Worm (Caenorhabditis elegans): Measurements from ENCODE around the gene sss-1.

Gene sss-1

DNA sequence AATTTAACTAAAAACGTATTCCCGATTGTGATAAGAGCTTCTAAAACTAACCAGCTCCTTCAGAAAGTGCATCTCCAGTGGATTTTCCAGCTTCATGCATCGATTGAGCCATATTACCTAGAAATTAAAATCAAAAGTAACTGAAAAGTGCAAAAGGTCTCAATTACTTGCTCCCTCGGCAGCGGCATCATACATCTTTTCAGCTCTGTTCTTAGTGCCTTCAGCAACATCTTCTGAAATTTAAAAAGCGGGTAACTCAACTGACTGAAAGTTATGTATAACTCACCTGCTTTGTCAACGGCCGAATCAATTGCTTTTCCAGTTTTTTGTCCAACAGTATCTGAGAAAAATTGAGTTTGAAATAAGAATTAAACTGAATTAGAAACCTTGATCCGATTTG, 30.9 kb upstream of the sss-1 start:
- TF ChIP-seq nhr-27 (tag; optimal IDR thresholded peaks at IDR 0.05) = no peak
- no peak for TF ChIP-seq zim-3 (tag; optimal IDR thresholded peaks at IDR 0.05)
- no peak for TF ChIP-seq madf-6 (GFP tag; IDR thresholded peaks at IDR 0.05)
- TF ChIP-seq ceh-58 (GFP tag; IDR thresholded peaks at IDR 0.05) = no peak
- no peak for TF ChIP-seq ztf-26 (tag; optimal IDR thresholded peaks at IDR 0.05)
- no peak for TF ChIP-seq egl-44 (GFP tag; IDR thresholded peaks at IDR 0.05)

DNA sequence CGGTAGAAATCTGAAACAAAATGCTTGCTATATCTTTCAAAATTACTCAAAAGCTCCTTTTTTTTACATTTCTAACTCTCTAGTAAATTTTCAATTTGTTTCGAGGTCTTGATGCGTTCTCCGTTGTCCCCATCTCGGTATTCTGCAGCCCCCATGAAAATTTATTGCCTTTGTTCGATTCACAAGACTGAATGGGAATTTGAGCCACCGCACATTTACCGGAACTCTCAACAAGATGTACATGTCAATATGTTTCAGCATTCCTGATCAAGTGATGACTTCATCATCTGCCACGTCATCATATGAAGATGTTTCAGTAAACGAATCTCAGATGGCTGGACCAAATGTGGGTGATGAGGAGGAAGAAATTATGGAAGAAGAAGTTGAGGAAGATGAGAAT, 26.9 kb upstream of the sss-1 start:
- no peak for TF ChIP-seq madf-8 (GFP tag; conservative IDR thresholded peaks at IDR 0.05)
- TF ChIP-seq Y56A3A.18 (GFP tag; IDR thresholded peaks at IDR 0.05) = no peak
- no peak for TF ChIP-seq fkh-3 (tag; optimal IDR thresholded peaks at IDR 0.05)
- no peak for TF ChIP-seq C17E4.6 (GFP tag; IDR thresholded peaks at IDR 0.05)
- TF ChIP-seq F10E7.11 (tag; optimal IDR thresholded peaks at IDR 0.05) = no peak
- TF ChIP-seq T26A5.8 (tag; optimal IDR thresholded peaks at IDR 0.05) = no peak
- TF ChIP-seq ZK185.1 (tag; optimal IDR thresholded peaks at IDR 0.05; ENCODE audit: poor library complexity, severe bottlenecking) = no peak
- no peak for TF ChIP-seq madf-6 (GFP tag; IDR thresholded peaks at IDR 0.05)
- no peak for TF ChIP-seq xnd-1 (tag; optimal IDR thresholded peaks at IDR 0.05)

DNA sequence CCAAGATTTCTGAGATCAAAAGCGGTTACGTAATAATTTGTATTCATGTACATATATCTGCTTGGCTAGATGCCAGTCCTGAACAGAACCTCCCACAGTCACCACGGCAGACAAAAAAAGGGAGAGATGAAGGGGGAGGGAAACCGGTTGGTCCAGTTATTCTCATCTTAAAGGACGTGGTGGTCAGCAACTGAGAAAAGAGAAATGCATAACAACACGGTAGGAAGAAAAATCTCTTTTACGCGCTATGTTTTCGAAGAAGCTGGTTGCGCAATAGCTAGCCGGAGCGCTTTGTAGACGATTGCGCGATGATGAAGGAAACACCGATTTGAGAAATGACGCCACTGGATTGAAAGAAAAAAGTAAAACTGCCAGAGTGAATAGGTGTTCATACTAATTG, 24.5 kb upstream of the sss-1 start:
- no peak for TF ChIP-seq Y67H2A.10 (GFP tag; conservative IDR thresholded peaks at IDR 0.05)
- TF ChIP-seq F57A8.1 (GFP tag; optimal IDR thresholded peaks at IDR 0.05) = no peak
- no peak for TF ChIP-seq nfya-2 (GFP tag; IDR thresholded peaks at IDR 0.05)
- TF ChIP-seq lin-40 (tag; optimal IDR thresholded peaks at IDR 0.05) = no peak
- TF ChIP-seq ztf-26 (tag; optimal IDR thresholded peaks at IDR 0.05) = no peak
- no peak for TF ChIP-seq akir-1 (GFP tag; optimal IDR thresholded peaks at IDR 0.05)
- no peak for TF ChIP-seq sptf-2 (GFP tag; optimal IDR thresholded peaks at IDR 0.05)
- no peak for TF ChIP-seq F10E7.11 (tag; optimal IDR thresholded peaks at IDR 0.05)
- no peak for TF ChIP-seq mxl-1 (tag; optimal IDR thresholded peaks at IDR 0.05)
- TF ChIP-seq ceh-91 (GFP tag; IDR thresholded peaks at IDR 0.05) = no peak
- no peak for TF ChIP-seq nhr-80 (tag; optimal IDR thresholded peaks at IDR 0.05)
- no peak for TF ChIP-seq tbx-9 (tag; optimal IDR thresholded peaks at IDR 0.05; ENCODE audit: borderline replicate concordance)
- TF ChIP-seq ccch-3 (GFP tag; optimal IDR thresholded peaks at IDR 0.05) = no peak
- no peak for TF ChIP-seq lir-1 (GFP tag; conservative IDR thresholded peaks at IDR 0.05)

DNA sequence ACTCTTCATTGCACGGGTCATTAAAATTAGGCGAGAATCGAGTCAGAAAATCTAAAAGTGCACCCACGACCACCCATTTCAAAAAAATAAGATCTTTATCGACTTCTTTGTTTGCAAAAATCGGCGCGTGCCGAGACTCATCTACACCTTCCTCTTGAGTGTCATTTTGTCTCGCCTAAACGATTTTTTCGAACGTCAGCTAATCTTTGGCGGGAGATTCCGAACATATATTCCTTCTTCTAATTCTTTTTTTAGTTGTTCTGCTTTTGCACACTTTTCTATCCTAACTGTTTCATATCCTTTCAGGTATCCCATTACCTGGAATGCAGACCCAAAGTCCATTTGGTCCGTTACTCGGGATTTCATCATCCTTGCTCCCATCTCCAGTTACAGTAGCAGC, 22.7 kb upstream of the sss-1 start, which contains the start of gene bed-3:
Gene bed-3 (plus strand): TSS at position 301 of the 400 bp plus-strand sequence.
- no peak for TF ChIP-seq hsf-1 (GFP tag; IDR thresholded peaks at IDR 0.05)

DNA sequence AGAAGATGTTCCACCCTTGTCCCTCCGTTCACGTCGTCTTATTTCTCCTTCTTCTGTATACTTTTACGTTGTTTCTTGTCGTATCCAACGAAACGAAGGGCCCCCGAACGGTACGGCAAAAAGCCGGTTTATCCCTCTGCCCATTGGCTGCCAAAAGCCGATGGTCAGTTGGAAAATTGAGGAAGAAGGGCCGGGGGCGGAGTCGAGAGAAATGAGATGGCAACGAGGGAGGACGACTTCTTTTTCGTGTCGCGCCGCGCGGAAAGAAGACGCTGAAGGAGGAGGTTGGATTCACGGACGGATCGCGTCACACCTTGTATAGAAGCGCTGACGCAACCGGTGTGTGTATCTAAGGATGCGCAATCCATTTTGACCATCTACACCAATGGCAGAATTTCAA, 21.6 kb upstream of the sss-1 start:
- TF ChIP-seq zfh-2 (GFP tag; conservative IDR thresholded peaks at IDR 0.05) (peak; percentile 67), zim-3 (tag; optimal IDR thresholded peaks at IDR 0.05) (no peak)

DNA sequence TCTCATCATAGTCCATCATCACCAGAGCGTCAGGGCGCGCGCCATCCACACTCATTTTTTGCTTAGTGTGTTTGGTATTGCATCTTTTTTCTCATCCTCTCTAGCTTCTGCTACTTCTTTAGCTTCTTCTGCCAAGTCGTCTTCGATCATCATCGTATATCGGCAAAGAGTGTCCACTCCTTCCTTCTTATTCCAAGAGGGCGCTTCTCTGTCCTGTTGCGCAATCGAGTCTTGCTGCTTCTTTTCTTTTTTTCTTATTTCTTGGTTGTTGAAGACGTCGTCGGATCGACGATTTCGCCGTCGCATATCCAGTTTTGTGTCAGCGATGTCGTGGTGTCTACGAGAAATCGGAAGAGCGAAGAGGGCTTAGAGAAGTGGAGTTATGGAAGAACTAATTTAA, 19.5 kb upstream of the sss-1 start:
- TF ChIP-seq Y53G8AR.9 (GFP tag; conservative IDR thresholded peaks at IDR 0.05) (no peak), lsl-1 (GFP tag; optimal IDR thresholded peaks at IDR 0.05) (no peak), ceh-40 (GFP tag; IDR thresholded peaks at IDR 0.05) (no peak), Y95B8A.8 (GFP tag; IDR thresholded peaks at IDR 0.05) (no peak), egl-18 (GFP tag; IDR thresholded peaks at IDR 0.05) (no peak), lin-26 (GFP tag; IDR thresholded peaks at IDR 0.05) (no peak), let-607 (tag; optimal IDR thresholded peaks at IDR 0.05) (no peak), nhr-80 (tag; optimal IDR thresholded peaks at IDR 0.05) (no peak), lsy-27 (tag; optimal IDR thresholded peaks at IDR 0.05; ENCODE audit: borderline replicate concordance, insufficient read depth) (no peak), fkh-3 (tag; optimal IDR thresholded peaks at IDR 0.05) (no peak), tbx-9 (tag; optimal IDR thresholded peaks at IDR 0.05; ENCODE audit: borderline replicate concordance) (no peak), madf-8 (GFP tag; conservative IDR thresholded peaks at IDR 0.05) (no peak)

All from whole organism, young adult.